Fruit fly (Drosophila melanogaster) whole organism, embryonic: ENCODE data around the gene CG34258.

Experiments used
- ATbp ChIP-seq: fragments of 200-800 bp; sonication (Bioruptor generic); optimal IDR thresholded peaks from 2 replicates; lab custom pipeline; 2017; ENCODE audit warnings: missing biosample characterization, mild to moderate bottlenecking, missing genetic modification characterization, missing genetic modification reagents
- Atf3 ChIP-seq: fragments of 200-800 bp; sonication (Bioruptor generic); optimal IDR thresholded peaks from 3 replicates; lab custom pipeline; 2016; ENCODE audit warnings: missing biosample characterization, missing genetic modification characterization
- Bgb ChIP-seq: fragments of 200-800 bp; sonication (Bioruptor generic); IDR thresholded peaks from 2 replicates; pipeline ENCODE4 v1.3.6; 2022; ENCODE audit warnings: missing biosample characterization, missing genetic modification characterization; ENCODE audit not compliant: partially characterized antibody
- CG10959 ChIP-seq: fragments of 200-800 bp; sonication (Bioruptor generic); IDR thresholded peaks from 2 replicates; pipeline ENCODE4 v1.3.6; 2022; ENCODE audit warnings: missing biosample characterization, missing genetic modification characterization
- CG11723 ChIP-seq: fragments of 200-800 bp; sonication (Bioruptor generic); optimal IDR thresholded peaks from 2 replicates; lab custom pipeline; 2017; ENCODE audit warnings: missing biosample characterization, mild to moderate bottlenecking, missing genetic modification characterization
- CG1233 ChIP-seq: fragments of 200-800 bp; sonication (Bioruptor generic); optimal IDR thresholded peaks from 4 replicates; lab custom pipeline; 2018; ENCODE audit warnings: missing biosample characterization, mild to moderate bottlenecking, missing genetic modification characterization
- CG12659 ChIP-seq: fragments of 200-800 bp; sonication (Bioruptor generic); optimal IDR thresholded peaks from 3 replicates; lab custom pipeline; 2017; ENCODE audit warnings: mild to moderate bottlenecking, missing biosample characterization, missing genetic modification reagents, missing genetic modification characterization
- CG12942 ChIP-seq: fragments of 200-800 bp; sonication (Bioruptor generic); optimal IDR thresholded peaks from 3 replicates; lab custom pipeline; 2016; ENCODE audit warnings: missing biosample characterization, missing genetic modification characterization
- CG13123 ChIP-seq: fragments of 200-800 bp; sonication (Bioruptor generic); optimal IDR thresholded peaks from 2 replicates; lab custom pipeline; 2016; ENCODE audit warnings: missing biosample characterization, missing genetic modification characterization
- CG1529 ChIP-seq: fragments of 200-800 bp; sonication (Bioruptor generic); optimal IDR thresholded peaks from 3 replicates; lab custom pipeline; 2018; ENCODE audit warnings: missing biosample characterization, missing genetic modification characterization
- CG16779 ChIP-seq: fragments of 200-800 bp; sonication (Bioruptor generic); IDR thresholded peaks from 2 replicates; pipeline ENCODE4 v1.3.6; 2022; ENCODE audit warnings: missing biosample characterization, missing genetic modification characterization
- CG2120 ChIP-seq: fragments of 200-800 bp; sonication (Bioruptor generic); optimal IDR thresholded peaks from 3 replicates; lab custom pipeline; 2016; ENCODE audit warnings: missing biosample characterization, missing genetic modification characterization
- CG2199 ChIP-seq: fragments of 200-800 bp; sonication (Bioruptor generic); IDR thresholded peaks from 3 replicates; pipeline ENCODE4 v1.3.6; 2022; ENCODE audit warnings: missing biosample characterization, missing genetic modification characterization
- CG3281 ChIP-seq: fragments of 200-800 bp; sonication (Bioruptor generic); optimal IDR thresholded peaks from 3 replicates; lab custom pipeline; 2017; ENCODE audit warnings: missing biosample characterization, mild to moderate bottlenecking, missing genetic modification characterization
- CG3847 ChIP-seq: fragments of 200-800 bp; sonication (Bioruptor generic); IDR thresholded peaks from 2 replicates; pipeline ENCODE4 v1.3.6; 2022; ENCODE audit warnings: missing biosample characterization, missing genetic modification characterization
- CG4617 ChIP-seq: fragments of 200-800 bp; sonication (Bioruptor generic); optimal IDR thresholded peaks from 3 replicates; lab custom pipeline; 2016; ENCODE audit warnings: missing biosample characterization, missing genetic modification characterization, borderline replicate concordance
- CG5180 ChIP-seq: fragments of 200-800 bp; sonication (Bioruptor generic); optimal IDR thresholded peaks from 3 replicates; lab custom pipeline; 2017; ENCODE audit warnings: missing biosample characterization, missing genetic modification characterization, mild to moderate bottlenecking, moderate library complexity, missing genetic modification reagents
- CG6175 ChIP-seq: fragments of 200-800 bp; sonication (Bioruptor generic); IDR thresholded peaks from 3 replicates; pipeline ENCODE4 v1.3.6; 2022; ENCODE audit warnings: missing biosample characterization, missing genetic modification characterization
- CG6689 ChIP-seq: fragments of 200-800 bp; sonication (Bioruptor generic); IDR thresholded peaks from 2 replicates; pipeline ENCODE4 v1.3.6; 2022; ENCODE audit warnings: missing biosample characterization, missing genetic modification characterization
- CG8089 ChIP-seq: fragments of 200-800 bp; sonication (Bioruptor generic); optimal IDR thresholded peaks from 3 replicates; lab custom pipeline; 2016; ENCODE audit warnings: missing biosample characterization, missing genetic modification characterization
- CG8944 ChIP-seq: fragments of 200-800 bp; sonication (Bioruptor generic); optimal IDR thresholded peaks from 3 replicates; lab custom pipeline; 2016; ENCODE audit warnings: missing biosample characterization, missing genetic modification characterization
- Drgx ChIP-seq: fragments of 200-800 bp; sonication (Bioruptor generic); IDR thresholded peaks from 2 replicates; pipeline ENCODE4 v1.3.6; 2022; ENCODE audit warnings: missing biosample characterization, missing genetic modification characterization
- H15 ChIP-seq: fragments of 200-800 bp; sonication (Bioruptor generic); IDR thresholded peaks from 3 replicates; pipeline ENCODE4 v1.3.6; 2022; ENCODE audit warnings: missing biosample characterization, missing genetic modification characterization
- H2.0 ChIP-seq: fragments of 200-800 bp; sonication (Bioruptor generic); IDR thresholded peaks from 2 replicates; pipeline ENCODE4 v1.3.6; 2022; ENCODE audit warnings: missing biosample characterization, missing genetic modification characterization
- HHEX ChIP-seq: fragments of 200-800 bp; sonication (Bioruptor generic); optimal IDR thresholded peaks from 3 replicates; lab custom pipeline; 2017; ENCODE audit warnings: missing biosample characterization, mild to moderate bottlenecking, missing genetic modification characterization, missing genetic modification reagents
- Hr3 ChIP-seq: fragments of 200-800 bp; sonication (Bioruptor generic); optimal IDR thresholded peaks from 3 replicates; lab custom pipeline; 2016; ENCODE audit warnings: missing biosample characterization, missing genetic modification characterization
- MESR4 ChIP-seq: fragments of 200-800 bp; sonication (Bioruptor generic); optimal IDR thresholded peaks from 2 replicates; lab custom pipeline; 2018; ENCODE audit warnings: missing biosample characterization, mild to moderate bottlenecking, missing genetic modification characterization, moderate library complexity
- Mad ChIP-seq: fragments of 200-800 bp; sonication (Bioruptor generic); optimal IDR thresholded peaks from 2 replicates; lab custom pipeline; 2016; ENCODE audit warnings: missing biosample characterization, missing genetic modification characterization
- NfI ChIP-seq: fragments of 200-800 bp; sonication (Bioruptor generic); optimal IDR thresholded peaks from 3 replicates; lab custom pipeline; 2018; ENCODE audit warnings: missing biosample characterization, mild to moderate bottlenecking, missing genetic modification characterization, moderate library complexity
- Ptx1 ChIP-seq: fragments of 200-800 bp; sonication (Bioruptor generic); IDR thresholded peaks from 2 replicates; pipeline ENCODE4 v1.3.6; 2022; ENCODE audit warnings: missing biosample characterization, missing genetic modification characterization
- Ssrp ChIP-seq: fragments of 200-800 bp; sonication (Bioruptor generic); optimal IDR thresholded peaks from 2 replicates; lab custom pipeline; 2018; ENCODE audit warnings: missing biosample characterization, mild to moderate bottlenecking, missing genetic modification characterization, moderate library complexity
- Usf ChIP-seq: fragments of 200-800 bp; sonication (Bioruptor generic); optimal IDR thresholded peaks from 2 replicates; lab custom pipeline; 2017; ENCODE audit warnings: missing genotype, missing biosample characterization, missing genetic modification characterization
- al ChIP-seq: fragments of 200-800 bp; sonication (Bioruptor generic); IDR thresholded peaks from 2 replicates; pipeline ENCODE4 v1.3.6; 2022; ENCODE audit warnings: missing biosample characterization, missing genetic modification characterization
- btn ChIP-seq: fragments of 200-800 bp; sonication (Bioruptor generic); optimal IDR thresholded peaks from 2 replicates; lab custom pipeline; 2016; ENCODE audit warnings: missing biosample characterization, missing genetic modification characterization
- crol ChIP-seq: fragments of 200-800 bp; sonication (Bioruptor generic); IDR thresholded peaks from 2 replicates; pipeline ENCODE4 v1.3.6; 2022; ENCODE audit warnings: missing biosample characterization, missing genetic modification characterization
- dysf ChIP-seq: fragments of 200-800 bp; sonication (Bioruptor generic); IDR thresholded peaks from 3 replicates; pipeline ENCODE4 v1.3.6; 2022; ENCODE audit warnings: missing biosample characterization, missing genetic modification characterization
- ewg ChIP-seq: fragments of 200-800 bp; sonication (Bioruptor generic); optimal IDR thresholded peaks from 3 replicates; lab custom pipeline; 2017; ENCODE audit warnings: mild to moderate bottlenecking, missing biosample characterization, missing genetic modification reagents, missing genetic modification characterization
- eyg ChIP-seq: fragments of 200-800 bp; sonication (Bioruptor generic); optimal IDR thresholded peaks from 3 replicates; lab custom pipeline; 2016; ENCODE audit warnings: missing biosample characterization, missing genetic modification characterization
- fru ChIP-seq: fragments of >200 bp; optimal IDR thresholded peaks from 2 replicates; lab custom pipeline; 2017
- lov ChIP-seq, 2 experiments: fragments of 200-800 bp in 1 of 2; fragments of >200 bp in 1 of 2; sonication (Bioruptor generic) in 1 of 2; IDR thresholded peaks in 1 of 2; optimal IDR thresholded peaks in 1 of 2; 2 replicates in 1 of 2; 3 replicates in 1 of 2; pipeline versions ENCODE4 v1.3.6 to Lab custom; 2017 to 2022; ENCODE audit warnings: missing biosample characterization in 1 of 2, missing genetic modification characterization in 1 of 2
- prd ChIP-seq, 3 experiments: fragments of >200 bp in 2 of 3; fragments of 200-800 bp in 1 of 3; sonication (Bioruptor generic) in 1 of 3; optimal IDR thresholded peaks in 2 of 3; IDR thresholded peaks in 1 of 3; 2 replicates in 2 of 3; 3 replicates in 1 of 3; pipeline versions ENCODE4 v1.3.6 to Lab custom; 2017 to 2022; ENCODE audit warnings: missing biosample characterization in 1 of 3, missing genetic modification characterization in 1 of 3
- psq ChIP-seq: fragments of 200-800 bp; sonication (Bioruptor generic); optimal IDR thresholded peaks from 2 replicates; lab custom pipeline; 2017; ENCODE audit warnings: missing biosample characterization, missing genetic modification characterization
- ssp ChIP-seq: fragments of 200-800 bp; sonication (Bioruptor generic); IDR thresholded peaks from 2 replicates; pipeline ENCODE4 v1.3.6; 2022; ENCODE audit warnings: missing biosample characterization, missing genetic modification characterization
- stwl ChIP-seq: fragments of 200-800 bp; sonication (Bioruptor generic); optimal IDR thresholded peaks from 3 replicates; lab custom pipeline; 2018; ENCODE audit warnings: missing biosample characterization, mild to moderate bottlenecking, missing genetic modification characterization, moderate library complexity
- tin ChIP-seq: fragments of 200-800 bp; sonication (Bioruptor generic); optimal IDR thresholded peaks from 3 replicates; lab custom pipeline; 2016; ENCODE audit warnings: missing biosample characterization, missing genetic modification characterization
- tx ChIP-seq: fragments of 200-800 bp; sonication (Bioruptor generic); optimal IDR thresholded peaks from 2 replicates; lab custom pipeline; 2016; ENCODE audit warnings: missing biosample characterization, missing genetic modification characterization
- vfl ChIP-seq: fragments of 200-800 bp; sonication (Bioruptor generic); optimal IDR thresholded peaks from 2 replicates; lab custom pipeline; 2016; ENCODE audit warnings: missing biosample characterization, missing genetic modification characterization
- vnd ChIP-seq: fragments of 200-800 bp; sonication (Bioruptor generic); IDR thresholded peaks from 3 replicates; pipeline ENCODE4 v1.3.6; 2022; ENCODE audit warnings: missing biosample characterization, missing genetic modification characterization; ENCODE audit not compliant: partially characterized antibody

CG34258 gene

DNA sequence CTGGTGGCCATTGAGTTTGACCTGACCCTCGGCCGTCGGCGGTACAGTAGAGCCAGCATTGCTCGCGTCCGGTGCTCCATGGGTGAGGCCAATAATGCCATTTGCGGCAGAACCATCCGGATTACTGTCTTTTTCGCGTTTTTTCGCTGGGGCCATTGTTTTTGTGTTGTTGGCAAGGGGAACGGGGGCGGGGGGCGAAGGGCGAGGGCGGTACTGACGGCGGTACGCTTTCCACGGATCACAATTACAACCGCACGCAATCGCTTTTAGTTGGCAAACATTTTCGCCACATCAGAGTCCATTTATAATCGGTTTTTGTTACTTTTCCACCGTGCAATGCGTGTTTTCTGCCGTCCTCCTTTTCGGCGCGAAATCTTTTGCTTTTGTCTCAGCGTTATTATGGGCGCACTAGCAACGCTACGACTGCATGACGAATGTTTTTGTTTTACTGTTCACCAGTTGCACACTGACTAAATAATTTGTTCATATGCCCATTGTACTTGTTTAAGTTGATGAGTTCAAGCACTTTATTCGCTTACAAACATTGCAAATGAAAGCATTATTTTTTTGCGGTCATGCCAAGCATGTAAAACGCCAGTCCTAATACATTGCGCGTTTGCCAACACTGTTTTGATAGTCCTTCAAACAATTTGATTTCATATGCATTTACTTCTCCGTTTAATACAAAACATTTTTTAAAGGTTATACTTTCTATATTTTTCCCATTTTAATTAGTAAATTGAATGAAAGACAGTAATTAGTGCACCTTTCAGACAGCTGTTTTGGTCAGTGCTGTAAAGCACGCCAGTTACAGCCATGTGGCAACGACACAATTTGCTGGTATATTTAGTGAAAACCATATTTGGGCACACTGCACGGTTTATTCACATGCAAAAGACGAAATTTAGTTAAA, 28.7 kb downstream of the CG34258 start, which contains the start of gene Pfdn6 (continued):
- TF ChIP-seq prd (optimal IDR thresholded peaks at IDR 0.05; lab: Kevin White, UChicago) (no peak), prd (GFP tag; IDR thresholded peaks at IDR 0.05; lab: Robert Waterston, UW) (peak; percentile 83), Bgb (GFP tag; lab: Robert Waterston, UW) (peak; percentile 73), MESR4 (GFP tag; lab: Kevin White, UChicago) (peak; percentile 82), NfI (GFP tag; lab: Kevin White, UChicago) (peak; percentile 80), CG12659 (peak; percentile 80), Usf (GFP tag; lab: Kevin White, UChicago) (peak; percentile 17), fru (lab: Kevin White, UChicago) (no peak), CG10959 (GFP tag; lab: Robert Waterston, UW) (0 out of 2 replicates have a peak, but pooled peaks have one; percentile 60), crol (GFP tag; lab: Robert Waterston, UW) (peak; percentile 98), H15 (peak; percentile 57; the same call in 1 of the 3 replicates), vfl (peak; percentile 47), vnd (GFP tag; lab: Robert Waterston, UW) (peak; percentile 83), CG5180 (no peak), Ptx1 (GFP tag; lab: Robert Waterston, UW) (peak; percentile 82), CG4617 (GFP tag; lab: Kevin White, UChicago) (peak; percentile 76), CG3281 (GFP tag; lab: Kevin White, UChicago) (peak; percentile 66), CG13123 (GFP tag; lab: Kevin White, UChicago) (peak; percentile 13), Atf3 (GFP tag; lab: Kevin White, UChicago) (peak; percentile 42), ATbp (GFP tag; lab: Kevin White, UChicago) (no peak), HHEX (peak; percentile 63), stwl (peak; percentile 86), CG12942 (GFP tag; lab: Kevin White, UChicago) (peak; percentile 63), eyg (peak; percentile 52), psq (GFP tag; lab: Kevin White, UChicago) (peak; percentile 9), CG6175 (GFP tag; lab: Robert Waterston, UW) (no peak), CG8089 (GFP tag; lab: Kevin White, UChicago) (peak; percentile 76), Drgx (GFP tag; lab: Robert Waterston, UW) (peak; percentile 55; the same call in 1 of the 2 replicates), btn (GFP tag; lab: Kevin White, UChicago) (no peak), Mad (peak; percentile 61), CG6689 (GFP tag; lab: Robert Waterston, UW) (peak; percentile 75), CG1529 (GFP tag; lab: Kevin White, UChicago) (no peak), Hr3 (GFP tag; lab: Kevin White, UChicago) (peak; percentile 81), CG8944 (GFP tag; lab: Kevin White, UChicago) (peak; percentile 77), CG2120 (GFP tag; lab: Kevin White, UChicago) (peak; percentile 90), tin (GFP tag; lab: Kevin White, UChicago) (peak; percentile 67), tx (peak; percentile 71), CG1233 (GFP tag; lab: Kevin White, UChicago) (peak; percentile 47), CG3847 (GFP tag; lab: Robert Waterston, UW) (peak; percentile 87), dysf (GFP tag; lab: Robert Waterston, UW) (peak; percentile 91), CG11723 (no peak), al (GFP tag; lab: Robert Waterston, UW) (peak; percentile 54; the same call in 1 of the 2 replicates), Ssrp (tag; lab: Kevin White, UChicago) (peak; percentile 90), CG16779 (GFP tag; lab: Robert Waterston, UW) (no peak), ewg (GFP tag; lab: Kevin White, UChicago) (peak; percentile 78), H2.0 (GFP tag; lab: Robert Waterston, UW) (peak; percentile 83), ssp (peak; percentile 69), CG2199 (GFP tag; lab: Robert Waterston, UW) (no peak), lov (optimal IDR thresholded peaks at IDR 0.05; lab: Kevin White, UChicago) (no peak), lov (GFP tag; IDR thresholded peaks at IDR 0.05; lab: Robert Waterston, UW) (peak; percentile 37; the same call in 1 of the 3 replicates)
